Fruit fly (Drosophila melanogaster): ENCODE measurements around the gene cactin.

Gene cactin

dm6 chrX:20466382-20466928 is 42.6 kb downstream of the cactin start:
- no peak for TF ChIP-seq CG8478 (optimal IDR thresholded peaks at IDR 0.05)
- no peak for TF ChIP-seq pan (optimal IDR thresholded peaks at IDR 0.05)
- no peak for TF ChIP-seq Dll (optimal IDR thresholded peaks at IDR 0.05)

- TF ChIP-seq EcR (GFP tag; optimal IDR thresholded peaks at IDR 0.05) (no peak), usp (GFP tag; optimal IDR thresholded peaks at IDR 0.05) (no peak), CG8478 (optimal IDR thresholded peaks at IDR 0.05) (no peak), Dll (optimal IDR thresholded peaks at IDR 0.05) (no peak), pan (optimal IDR thresholded peaks at IDR 0.05) (no peak), psq (optimal IDR thresholded peaks at IDR 0.05) (no peak)
Observed at dm6 chrX:20467155-20467554, 43.3 kb downstream of the cactin start, which contains the start of gene GstT3. Gene GstT3, plus strand, starts transcription at chrX:20467455.

- TF ChIP-seq CG8478 (optimal IDR thresholded peaks at IDR 0.05) (no peak), Dll (optimal IDR thresholded peaks at IDR 0.05) (no peak), usp (GFP tag; optimal IDR thresholded peaks at IDR 0.05) (no peak), EcR (GFP tag; optimal IDR thresholded peaks at IDR 0.05) (no peak), pan (optimal IDR thresholded peaks at IDR 0.05) (no peak), psq (optimal IDR thresholded peaks at IDR 0.05) (no peak)
Observed at dm6 chrX:20468192-20468591, 44.3 kb downstream of the cactin start.

dm6 chrX:20470701-20471100 is 46.8 kb downstream of the cactin start:
- TF ChIP-seq CG8478 (optimal IDR thresholded peaks at IDR 0.05), result no peak
- TF ChIP-seq psq (optimal IDR thresholded peaks at IDR 0.05), result no peak
- TF ChIP-seq Dll (optimal IDR thresholded peaks at IDR 0.05), result no peak
- no peak for TF ChIP-seq pan (optimal IDR thresholded peaks at IDR 0.05)
- no peak for TF ChIP-seq EcR (GFP tag; optimal IDR thresholded peaks at IDR 0.05)
- no peak for TF ChIP-seq usp (GFP tag; optimal IDR thresholded peaks at IDR 0.05)

Data from whole organism.